Fruit fly (Drosophila melanogaster) whole organism, prepupa: Measurements from ENCODE around the gene Cdc42.

Experiments used
- Blimp-1 ChIP-seq: fragments of 200-800 bp; sonication (Bioruptor generic); optimal IDR thresholded peaks from 3 replicates; lab custom pipeline; 2017; ENCODE audit warnings: missing biosample characterization, missing genetic modification characterization, mild to moderate bottlenecking, moderate library complexity, missing genetic modification reagents
- CG10631 ChIP-seq: fragments of 200-800 bp; sonication (Bioruptor generic); optimal IDR thresholded peaks from 2 replicates; lab custom pipeline; 2016; ENCODE audit warnings: missing biosample characterization, missing genetic modification characterization
- CG10669 ChIP-seq: fragments of 200-800 bp; sonication (Bioruptor generic); optimal IDR thresholded peaks from 3 replicates; lab custom pipeline; 2018; ENCODE audit warnings: missing biosample characterization, mild to moderate bottlenecking, missing genetic modification characterization, moderate library complexity
- CG11294 ChIP-seq: fragments of 200-800 bp; sonication (Bioruptor generic); IDR thresholded peaks from 2 replicates; pipeline ENCODE4 v1.3.6; 2022; ENCODE audit warnings: missing biosample characterization, missing genetic modification characterization
- CG11902 ChIP-seq: fragments of 200-800 bp; sonication (Bioruptor generic); optimal IDR thresholded peaks from 3 replicates; lab custom pipeline; 2016; ENCODE audit warnings: missing biosample characterization, missing genetic modification characterization
- CG16779 ChIP-seq: fragments of 200-800 bp; sonication (Bioruptor generic); optimal IDR thresholded peaks from 3 replicates; lab custom pipeline; 2017; ENCODE audit warnings: missing biosample characterization, mild to moderate bottlenecking, missing genetic modification characterization
- CG3032 ChIP-seq: fragments of 200-800 bp; optimal IDR thresholded peaks from 2 replicates; lab custom pipeline; 2019; ENCODE audit warnings: missing biosample characterization, mild to moderate bottlenecking, missing genetic modification characterization, moderate library complexity
- CG31627 ChIP-seq: fragments of 200-800 bp; sonication (Bioruptor generic); optimal IDR thresholded peaks from 3 replicates; lab custom pipeline; 2016; ENCODE audit warnings: missing biosample characterization, missing genetic modification characterization
- CG34406 ChIP-seq: fragments of 200-800 bp; sonication (Bioruptor generic); optimal IDR thresholded peaks from 3 replicates; lab custom pipeline; 2016; ENCODE audit warnings: missing biosample characterization, missing genetic modification characterization
- CG3919 ChIP-seq: fragments of 200-800 bp; sonication (Bioruptor generic); optimal IDR thresholded peaks from 3 replicates; lab custom pipeline; 2016; ENCODE audit warnings: missing biosample characterization, missing genetic modification characterization
- CG4318 ChIP-seq: fragments of 200-800 bp; sonication (Bioruptor generic); optimal IDR thresholded peaks from 3 replicates; lab custom pipeline; 2017; ENCODE audit warnings: missing biosample characterization, mild to moderate bottlenecking, missing genetic modification characterization
- CG6163 ChIP-seq: fragments of 200-800 bp; sonication (Bioruptor generic); IDR thresholded peaks from 3 replicates; pipeline ENCODE4 v1.3.6; 2022; ENCODE audit warnings: missing biosample characterization, missing genetic modification characterization
- CG6276 ChIP-seq: fragments of 200-800 bp; sonication (Bioruptor generic); optimal IDR thresholded peaks from 2 replicates; lab custom pipeline; 2017; ENCODE audit warnings: missing biosample characterization, mild to moderate bottlenecking, missing genetic modification characterization
- CG8632 ChIP-seq: fragments of 200-800 bp; sonication (Bioruptor generic); optimal IDR thresholded peaks from 3 replicates; lab custom pipeline; 2016; ENCODE audit warnings: missing biosample characterization, missing genetic modification characterization
- CG9139 ChIP-seq: fragments of 200-800 bp; sonication (Bioruptor generic); optimal IDR thresholded peaks from 3 replicates; lab custom pipeline; 2017; ENCODE audit warnings: missing biosample characterization, mild to moderate bottlenecking, missing genetic modification characterization
- Eip75B ChIP-seq: fragments of 200-800 bp; sonication (Bioruptor generic); optimal IDR thresholded peaks from 3 replicates; lab custom pipeline; 2016; ENCODE audit warnings: missing biosample characterization, missing genetic modification characterization
- Eip78C ChIP-seq: fragments of 200-800 bp; sonication (Bioruptor generic); peaks from one replicate; lab custom pipeline; 2016; ENCODE audit warnings: missing biosample characterization, missing genetic modification characterization
- Gug ChIP-seq: fragments of 200-800 bp; sonication (Bioruptor generic); IDR thresholded peaks from 2 replicates; pipeline ENCODE4 v1.3.6; 2022; ENCODE audit warnings: missing biosample characterization, missing genetic modification characterization
- Hr39 ChIP-seq: fragments of 200-800 bp; sonication (Bioruptor generic); optimal IDR thresholded peaks from 2 replicates; lab custom pipeline; 2016; ENCODE audit warnings: missing biosample characterization, missing genetic modification characterization
- Hr4 ChIP-seq: fragments of 200-800 bp; sonication (Bioruptor generic); optimal IDR thresholded peaks from 3 replicates; lab custom pipeline; 2016; ENCODE audit warnings: missing biosample characterization, missing genetic modification characterization
- Met ChIP-seq: fragments of 200-800 bp; sonication (Bioruptor generic); optimal IDR thresholded peaks from 3 replicates; lab custom pipeline; 2016; ENCODE audit warnings: missing biosample characterization, missing genetic modification characterization
- Smox ChIP-seq: fragments of 200-800 bp; sonication (Bioruptor generic); optimal IDR thresholded peaks from 3 replicates; lab custom pipeline; 2016; ENCODE audit warnings: missing biosample characterization, missing genetic modification characterization
- Sox102F ChIP-seq: fragments of 200-800 bp; sonication (Bioruptor generic); optimal IDR thresholded peaks from 2 replicates; lab custom pipeline; 2016; ENCODE audit warnings: missing biosample characterization, mild to moderate bottlenecking, missing genetic modification characterization
- Sox14 ChIP-seq: fragments of 200-800 bp; sonication (Bioruptor generic); optimal IDR thresholded peaks from 3 replicates; lab custom pipeline; 2016; ENCODE audit warnings: missing biosample characterization, missing genetic modification characterization
- Sox15 ChIP-seq: fragments of 200-800 bp; sonication (Bioruptor generic); optimal IDR thresholded peaks from 3 replicates; lab custom pipeline; 2016; ENCODE audit warnings: missing biosample characterization, missing genetic modification characterization
- acj6 ChIP-seq: fragments of 200-800 bp; sonication (Bioruptor generic); optimal IDR thresholded peaks from 3 replicates; lab custom pipeline; 2016; ENCODE audit warnings: missing biosample characterization, missing genetic modification characterization
- cyc ChIP-seq: fragments of 200-800 bp; sonication (Bioruptor generic); optimal IDR thresholded peaks from 3 replicates; lab custom pipeline; 2016; ENCODE audit warnings: missing biosample characterization, missing genetic modification characterization
- fd59A ChIP-seq: fragments of 200-800 bp; sonication (Bioruptor generic); optimal IDR thresholded peaks from 2 replicates; lab custom pipeline; 2017; ENCODE audit warnings: missing biosample characterization, mild to moderate bottlenecking, missing genetic modification characterization, missing genetic modification reagents
- fkh ChIP-seq: fragments of 200-800 bp; sonication (Bioruptor generic); optimal IDR thresholded peaks from 3 replicates; lab custom pipeline; 2017; ENCODE audit warnings: missing biosample characterization, mild to moderate bottlenecking, missing genetic modification characterization, moderate library complexity
- lz ChIP-seq: fragments of 200-800 bp; sonication (Bioruptor generic); optimal IDR thresholded peaks from 3 replicates; lab custom pipeline; 2016; ENCODE audit warnings: missing biosample characterization, missing genetic modification characterization
- ss ChIP-seq, 2 experiments: fragments of 200-800 bp; sonication (Bioruptor generic); optimal IDR thresholded peaks; 2 replicates in 1 of 2; 3 replicates in 1 of 2; lab custom pipeline; 2017 to 2018; ENCODE audit warnings: mild to moderate bottlenecking in 2 of 2, missing biosample characterization in 2 of 2, missing genetic modification characterization in 2 of 2, moderate library complexity in 1 of 2
- svp ChIP-seq: fragments of 200-800 bp; sonication (Bioruptor generic); peaks from one replicate; lab custom pipeline; 2016; ENCODE audit warnings: missing biosample characterization, missing genetic modification characterization
- topi ChIP-seq: fragments of 200-800 bp; sonication (Bioruptor generic); optimal IDR thresholded peaks from 3 replicates; lab custom pipeline; 2016; ENCODE audit warnings: missing biosample characterization, missing genetic modification characterization
- vri ChIP-seq: fragments of 200-800 bp; sonication (Bioruptor generic); optimal IDR thresholded peaks from 3 replicates; lab custom pipeline; 2016; ENCODE audit warnings: missing biosample characterization, mild to moderate bottlenecking, missing genetic modification characterization

The Cdc42 gene

dm6 chrX:19714816-19715215 lies 17.9 kb downstream of the Cdc42 start:
- TF ChIP-seq Smox (no peak), CG16779 (no peak), svp (GFP tag; lab: Kevin White, UChicago) (peak; percentile 71), topi (GFP tag; lab: Kevin White, UChicago) (no peak), Sox14 (no peak)

dm6 chrX:19716325-19716917 lies 19.5 kb downstream of the Cdc42 start:
- TF ChIP-seq CG9139 (GFP tag; lab: Kevin White, UChicago) (no peak), CG6276 (no peak), Eip78C (peak; percentile 40), CG10631 (GFP tag; lab: Kevin White, UChicago) (peak; percentile 5), Sox15 (GFP tag; lab: Kevin White, UChicago) (no peak), svp (GFP tag; lab: Kevin White, UChicago) (peak; percentile 45)

- peak; percentile 17 for TF ChIP-seq svp (GFP tag; lab: Kevin White, UChicago)
- no peak for TF ChIP-seq Gug (GFP tag; lab: Robert Waterston, UW)
Measured at dm6 chrX:19717041-19717440, 20.1 kb downstream of the Cdc42 start.

- TF ChIP-seq CG6163 (GFP tag; lab: Robert Waterston, UW) (no peak), ss (GFP tag; optimal IDR thresholded peaks at IDR 0.05; lab: Kevin White, UChicago) (peak in 1 of 2 experiments; percentile 35), Smox (no peak), svp (GFP tag; lab: Kevin White, UChicago) (peak; percentile 10), Sox15 (GFP tag; lab: Kevin White, UChicago) (no peak)
Measured at dm6 chrX:19717988-19718973, 21.4 kb downstream of the Cdc42 start, which contains the start of gene CG12531. Gene CG12531, plus strand, starts transcription at chrX:19718923.

- TF ChIP-seq ss (GFP tag; optimal IDR thresholded peaks at IDR 0.05; lab: Kevin White, UChicago) (no peak), CG31627 (GFP tag; lab: Kevin White, UChicago) (no peak), CG34406 (no peak), lz (GFP tag; lab: Kevin White, UChicago) (no peak), CG10669 (GFP tag; lab: Kevin White, UChicago) (no peak), CG11902 (GFP tag; lab: Kevin White, UChicago) (no peak), CG4318 (GFP tag; lab: Kevin White, UChicago) (no peak), Met (GFP tag; lab: Kevin White, UChicago) (no peak), Sox102F (GFP tag; lab: Kevin White, UChicago) (no peak), cyc (GFP tag; lab: Kevin White, UChicago) (no peak), CG8632 (GFP tag; lab: Kevin White, UChicago) (no peak), CG3032 (tag; lab: Kevin White, UChicago) (no peak), acj6 (GFP tag; lab: Kevin White, UChicago) (no peak), Blimp-1 (no peak), fd59A (GFP tag; lab: Kevin White, UChicago) (no peak), Hr39 (GFP tag; lab: Kevin White, UChicago) (no peak), Eip75B (GFP tag; lab: Kevin White, UChicago) (no peak)
Measured at dm6 chrX:19730844-19731243, 34.0 kb downstream of the Cdc42 start, which contains the start of gene AP-1-2beta. Gene AP-1-2beta, plus strand, starts transcription at chrX:19731004.

dm6 chrX:19735270-19735669 lies 38.4 kb downstream of the Cdc42 start, which contains the start of gene CG14234:
Gene CG14234, plus strand, starts transcription at chrX:19735570.
- TF ChIP-seq CG3919 (no peak), Gug (GFP tag; lab: Robert Waterston, UW) (no peak), CG4318 (GFP tag; lab: Kevin White, UChicago) (no peak), Hr4 (no peak), CG6163 (GFP tag; lab: Robert Waterston, UW) (no peak), vri (GFP tag; lab: Kevin White, UChicago) (no peak), fkh (no peak), CG11294 (no peak), CG10669 (GFP tag; lab: Kevin White, UChicago) (no peak)
